Worm (Caenorhabditis elegans) whole organism, early embryonic: Measurements from ENCODE around the gene Y42A5A.3.

ENCODE experiments used
- B0310.2 ChIP-seq: sonication (generic microtip); optimal IDR thresholded peaks from 2 replicates; lab custom pipeline; 2016; ENCODE audit warnings: mild to moderate bottlenecking, missing genetic modification characterization, missing compliant biosample characterization
- F13C5.2 ChIP-seq: sonication (generic microtip); optimal IDR thresholded peaks from 2 replicates; lab custom pipeline; 2017; ENCODE audit warnings: mild to moderate bottlenecking, missing genetic modification characterization, inconsistent platforms, missing compliant biosample characterization
- ama-1 ChIP-seq: fragments of 150-350 bp; optimal IDR thresholded peaks from 2 replicates; lab custom pipeline; 2014
- ceh-13 ChIP-seq: fragments of 200-800 bp; sonication (Bioruptor generic); optimal IDR thresholded peaks from 2 replicates; lab custom pipeline; 2018; ENCODE audit warnings: mild to moderate bottlenecking, missing genetic modification characterization, missing compliant biosample characterization
- ceh-36 ChIP-seq: sonication (generic microtip); optimal IDR thresholded peaks from 2 replicates; lab custom pipeline; 2016; ENCODE audit warnings: missing genetic modification characterization, inconsistent platforms, missing compliant biosample characterization
- flt-1 ChIP-seq: fragments of 200-800 bp; sonication (Bioruptor generic); IDR thresholded peaks from 2 replicates; pipeline ENCODE4 v1.3.6; 2022; ENCODE audit warnings: missing genetic modification characterization, missing compliant biosample characterization
- hmbx-1 ChIP-seq: sonication (generic microtip); optimal IDR thresholded peaks from 2 replicates; lab custom pipeline; 2016; ENCODE audit warnings: mild to moderate bottlenecking, missing genetic modification characterization, missing compliant biosample characterization
- hmg-4 ChIP-seq: fragments of 200-800 bp; sonication (Bioruptor generic); optimal IDR thresholded peaks from 2 replicates; lab custom pipeline; 2018; ENCODE audit warnings: mild to moderate bottlenecking, missing genetic modification characterization, missing compliant biosample characterization
- hnd-1 ChIP-seq: sonication (generic microtip); optimal IDR thresholded peaks from 2 replicates; lab custom pipeline; 2016; ENCODE audit warnings: missing genetic modification characterization, missing compliant biosample characterization
- pes-1 ChIP-seq: fragments of 200-800 bp; sonication (Bioruptor generic); IDR thresholded peaks from 2 replicates; pipeline ENCODE4 v1.3.6; 2022; ENCODE audit warnings: missing genetic modification reagents, missing genetic modification characterization, missing compliant biosample characterization
- scrt-1 ChIP-seq: fragments of 200-800 bp; sonication (Bioruptor generic); IDR thresholded peaks from 2 replicates; pipeline ENCODE4 v1.3.6; 2022; ENCODE audit warnings: missing genetic modification characterization, missing compliant biosample characterization
- sea-1 ChIP-seq: fragments of 200-800 bp; sonication (Bioruptor generic); conservative IDR thresholded peaks from 2 replicates; pipeline ENCODE4 v1.3.6; 2022; ENCODE audit warnings: missing genetic modification characterization, missing compliant biosample characterization
- tbx-11 ChIP-seq: fragments of 200-800 bp; sonication (Bioruptor generic); IDR thresholded peaks from 2 replicates; pipeline ENCODE4 v1.3.6; 2022; ENCODE audit warnings: missing genetic modification characterization, missing compliant biosample characterization
- tbx-37 ChIP-seq: fragments of 200-800 bp; sonication (Bioruptor generic); conservative IDR thresholded peaks from 2 replicates; pipeline ENCODE4 v1.3.6; 2022; ENCODE audit warnings: missing genetic modification reagents, missing genetic modification characterization, missing compliant biosample characterization

DNA sequence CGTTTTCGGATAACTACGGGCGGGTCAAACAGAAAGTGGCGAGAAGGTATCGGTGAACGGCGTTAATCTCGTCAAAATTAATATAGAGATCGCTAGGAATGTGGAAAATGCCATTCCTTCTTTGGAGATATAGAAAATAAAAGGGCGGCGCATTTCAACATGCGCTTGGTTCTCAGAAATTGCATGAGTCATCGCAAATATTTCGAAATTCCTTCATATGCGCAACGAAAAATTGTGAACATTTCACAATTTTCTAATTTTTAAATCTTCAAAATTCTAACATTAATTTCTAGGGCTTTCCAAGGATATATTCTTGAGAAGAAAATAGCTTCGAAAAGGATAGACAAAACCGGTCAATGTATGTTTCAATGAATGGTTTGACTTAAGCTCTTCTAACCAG is 16.9 kb downstream of the Y42A5A.3 start:
- no peak for TF ChIP-seq scrt-1 (GFP tag; lab: Robert Waterston, UW)
- no peak for TF ChIP-seq tbx-37
- TF ChIP-seq ama-1 (lab: Kevin White, UChicago): no peak
- no peak for TF ChIP-seq hnd-1 (tag; lab: Kevin White, UChicago)
- TF ChIP-seq sea-1 (GFP tag; lab: Robert Waterston, UW): no peak
- TF ChIP-seq flt-1: no peak
- no peak for TF ChIP-seq tbx-11 (GFP tag; lab: Robert Waterston, UW)
- no peak for TF ChIP-seq ceh-13
- no peak for TF ChIP-seq ceh-36 (tag; lab: Kevin White, UChicago)
- TF ChIP-seq F13C5.2 (tag; lab: Kevin White, UChicago): no peak
- TF ChIP-seq hmbx-1 (tag; lab: Kevin White, UChicago): no peak
- no peak for TF ChIP-seq hmg-4 (GFP tag; lab: Kevin White, UChicago)
- no peak for TF ChIP-seq pes-1 (GFP tag; lab: Robert Waterston, UW)
- TF ChIP-seq B0310.2 (tag; lab: Kevin White, UChicago): no peak
